Fruit fly (Drosophila melanogaster): ENCODE results near the gene mfrn.

The mfrn gene

DNA sequence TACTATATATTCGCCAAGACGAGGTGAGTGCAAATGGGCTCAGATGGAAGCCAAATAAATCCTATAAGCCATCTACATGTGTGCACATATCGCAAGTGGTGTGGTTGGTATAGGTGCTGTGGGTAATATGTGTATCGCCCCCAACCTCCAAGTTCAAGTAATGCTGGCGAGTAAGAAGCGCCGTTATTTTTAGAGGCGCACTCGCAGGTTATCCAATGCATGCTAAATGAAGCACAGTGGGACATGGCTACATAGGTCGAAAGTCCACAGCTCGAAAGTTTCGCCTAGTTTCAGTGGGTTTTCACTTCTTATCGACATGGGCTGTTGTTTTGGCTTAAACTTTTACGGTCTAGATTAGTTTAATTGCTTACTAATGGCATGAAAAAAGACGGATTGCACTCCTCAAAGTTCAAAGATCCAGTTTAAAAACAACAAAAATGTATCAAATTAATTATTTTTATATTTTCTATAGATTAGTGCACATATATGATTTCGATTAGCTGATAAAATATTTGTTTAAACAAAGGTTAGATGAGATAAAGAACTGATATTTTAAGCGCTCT lies 21.8 kb downstream of the mfrn start:
- TF ChIP-seq Nf-YA (GFP tag; IDR thresholded peaks at IDR 0.05) (no peak), CG10979 (tag; optimal IDR thresholded peaks at IDR 0.05) (no peak), grau (tag; optimal IDR thresholded peaks at IDR 0.05) (peak; percentile 41), exex (tag; optimal IDR thresholded peaks at IDR 0.05) (peak; percentile 24), CrebB (tag; optimal IDR thresholded peaks at IDR 0.05) (no peak), sens (GFP tag) (peak; percentile 71), disco-r (GFP tag; optimal IDR thresholded peaks at IDR 0.05) (no peak), CG16863 (GFP tag; optimal IDR thresholded peaks at IDR 0.05) (no peak), CG7987 (GFP tag; optimal IDR thresholded peaks at IDR 0.05) (no peak), CG13624 (GFP tag; optimal IDR thresholded peaks at IDR 0.05) (no peak), caup (GFP tag; optimal IDR thresholded peaks at IDR 0.05; ENCODE audit: severe bottlenecking) (no peak), CoRest (tag; optimal IDR thresholded peaks at IDR 0.05) (peak; percentile 22), CG4820 (GFP tag; optimal IDR thresholded peaks at IDR 0.05) (no peak), nmo (GFP tag; optimal IDR thresholded peaks at IDR 0.05) (peak; percentile 6), Med (GFP tag) (peak; percentile 72), CG10565 (GFP tag; optimal IDR thresholded peaks at IDR 0.05) (no peak), dysf (GFP tag; IDR thresholded peaks at IDR 0.05) (0 out of 3 replicates have a peak, but pooled peaks have one; percentile 14), sna (GFP tag; IDR thresholded peaks at IDR 0.05; ENCODE audit: partially characterized antibody) (no peak), Drgx (GFP tag; IDR thresholded peaks at IDR 0.05) (0 out of 2 replicates have a peak, but pooled peaks have one; percentile 6), jumu (GFP tag; optimal IDR thresholded peaks at IDR 0.05) (no peak), Dll (GFP tag; IDR thresholded peaks at IDR 0.05; ENCODE audit: partially characterized antibody) (no peak), CG31224 (GFP tag; IDR thresholded peaks at IDR 0.05) (no peak), CG9437 (GFP tag; optimal IDR thresholded peaks at IDR 0.05) (peak; percentile 17), CG7357 (GFP tag; IDR thresholded peaks at IDR 0.05) (no peak), CG17186 (GFP tag; optimal IDR thresholded peaks at IDR 0.05) (no peak), Ets65A (GFP tag) (peak; percentile 64), C15 (GFP tag; IDR thresholded peaks at IDR 0.05) (no peak), Dip3 (GFP tag; optimal IDR thresholded peaks at IDR 0.05) (no peak), fru (optimal IDR thresholded peaks at IDR 0.05) (no peak), cato (GFP tag; optimal IDR thresholded peaks at IDR 0.05; ENCODE audit: borderline replicate concordance) (no peak), CTCF (GFP tag; optimal IDR thresholded peaks at IDR 0.05) (no peak), Ada2b (GFP tag; IDR thresholded peaks at IDR 0.05) (no peak), CG17361 (GFP tag; IDR thresholded peaks at IDR 0.05) (0 out of 3 replicates have a peak, but pooled peaks have one; percentile 34), CG1529 (GFP tag; optimal IDR thresholded peaks at IDR 0.05) (no peak)

DNA sequence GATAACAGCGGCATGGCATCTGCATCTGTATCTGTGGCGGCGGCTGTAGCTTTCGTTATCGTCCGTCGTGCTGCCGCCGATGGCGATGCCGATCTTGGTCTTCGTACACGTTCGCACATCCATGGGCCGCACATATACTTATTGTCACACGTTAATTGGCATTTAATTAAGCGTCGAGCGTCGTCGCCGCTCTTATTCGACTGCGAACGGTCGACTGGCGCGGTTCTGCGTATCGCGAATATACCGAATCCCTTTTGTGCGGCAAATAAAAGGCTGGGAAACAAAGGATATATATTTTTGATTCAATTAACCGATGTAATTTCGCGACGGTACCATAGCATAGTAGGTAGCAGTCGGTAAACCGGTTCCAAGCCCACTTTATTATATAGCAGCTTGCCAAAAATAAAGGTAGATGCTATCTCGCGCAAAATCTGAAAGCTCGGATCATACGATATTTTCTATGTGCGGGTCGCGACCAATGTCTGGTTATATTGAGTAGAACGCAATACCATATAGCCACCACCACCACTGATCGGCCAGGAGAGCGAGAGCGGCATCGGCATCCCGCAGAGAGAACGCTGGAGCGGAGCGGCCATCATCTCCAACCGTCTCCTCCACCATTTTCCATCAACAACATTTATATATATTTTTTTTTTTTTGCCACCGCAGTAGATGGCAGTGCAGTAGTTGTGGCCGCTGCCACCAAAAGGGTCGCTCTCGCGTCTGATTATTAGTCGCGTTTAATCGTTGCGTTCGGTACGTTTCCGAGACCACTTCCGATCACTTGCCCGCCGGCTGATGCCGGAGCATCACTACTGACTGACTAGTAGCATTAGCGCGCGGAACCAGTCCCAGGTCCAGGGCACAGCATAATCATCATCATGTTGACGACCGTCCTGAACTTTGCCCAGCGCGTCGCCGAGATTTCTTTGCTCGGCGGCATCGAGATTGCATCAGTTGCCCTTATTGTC lies 22.5 kb downstream of the mfrn start, which contains the start of gene mino:
Gene mino, plus strand, starts transcription at position 192 of the 971 bp plus-strand sequence.
- TF ChIP-seq CG3407 (GFP tag; optimal IDR thresholded peaks at IDR 0.05) (no peak), CG4360 (GFP tag; IDR thresholded peaks at IDR 0.05) (no peak), GATAe (GFP tag; conservative IDR thresholded peaks at IDR 0.05) (no peak), CG15696 (tag; optimal IDR thresholded peaks at IDR 0.05) (no peak), trh (GFP tag; optimal IDR thresholded peaks at IDR 0.05) (no peak), cwo (GFP tag; optimal IDR thresholded peaks at IDR 0.05) (peak; percentile 20), bigmax (GFP tag; optimal IDR thresholded peaks at IDR 0.05) (no peak), CG10462 (GFP tag; optimal IDR thresholded peaks at IDR 0.05) (no peak), wdn (GFP tag; IDR thresholded peaks at IDR 0.05) (no peak), Mes4 (GFP tag; optimal IDR thresholded peaks at IDR 0.05) (no peak), Doc3 (GFP tag; IDR thresholded peaks at IDR 0.05; ENCODE audit: partially characterized antibody) (no peak), sens-2 (GFP tag; IDR thresholded peaks at IDR 0.05) (no peak), Blimp-1 (GFP tag; optimal IDR thresholded peaks at IDR 0.05) (no peak), gfzf (GFP tag; optimal IDR thresholded peaks at IDR 0.05) (no peak), D19B (GFP tag; optimal IDR thresholded peaks at IDR 0.05) (no peak), croc (GFP tag; conservative IDR thresholded peaks at IDR 0.05) (no peak), CG4707 (GFP tag; optimal IDR thresholded peaks at IDR 0.05) (no peak)

Measured in whole organism, embryonic.